Fruit fly (Drosophila melanogaster) whole organism, embryonic: ENCODE results near the gene VhaAC39-1.

Source experiments
- Ada2b ChIP-seq: fragments of 200-800 bp; sonication (Bioruptor generic); IDR thresholded peaks from 2 replicates; pipeline ENCODE4 v1.3.6; 2022; ENCODE audit warnings: missing biosample characterization, missing genetic modification characterization
- Bdp1 ChIP-seq: fragments of 200-800 bp; sonication (Bioruptor generic); optimal IDR thresholded peaks from 3 replicates; lab custom pipeline; 2016; ENCODE audit warnings: missing biosample characterization, missing genetic modification characterization
- CG10209 ChIP-seq: fragments of 200-800 bp; sonication (Bioruptor generic); optimal IDR thresholded peaks from 3 replicates; lab custom pipeline; 2017; ENCODE audit warnings: missing biosample characterization, mild to moderate bottlenecking, missing genetic modification characterization, missing genetic modification reagents
- CG11247 ChIP-seq: fragments of 200-800 bp; sonication (Bioruptor generic); IDR thresholded peaks from 2 replicates; pipeline ENCODE4 v1.3.6; 2022; ENCODE audit warnings: missing biosample characterization, missing genetic modification characterization
- CG11504 ChIP-seq: fragments of 200-800 bp; sonication (Bioruptor generic); optimal IDR thresholded peaks from 3 replicates; lab custom pipeline; 2019; ENCODE audit warnings: missing biosample characterization, mild to moderate bottlenecking, missing genetic modification characterization, moderate library complexity
- CG11723 ChIP-seq: fragments of 200-800 bp; sonication (Bioruptor generic); optimal IDR thresholded peaks from 2 replicates; lab custom pipeline; 2017; ENCODE audit warnings: missing biosample characterization, mild to moderate bottlenecking, missing genetic modification characterization
- CG13123 ChIP-seq: fragments of 200-800 bp; sonication (Bioruptor generic); optimal IDR thresholded peaks from 2 replicates; lab custom pipeline; 2016; ENCODE audit warnings: missing biosample characterization, missing genetic modification characterization
- CG15514 ChIP-seq: fragments of 200-800 bp; sonication (Bioruptor generic); optimal IDR thresholded peaks from 3 replicates; lab custom pipeline; 2017; ENCODE audit warnings: missing biosample characterization, missing genetic modification characterization, mild to moderate bottlenecking, moderate library complexity, missing genetic modification reagents
- CG17361 ChIP-seq: fragments of 200-800 bp; sonication (Bioruptor generic); IDR thresholded peaks from 3 replicates; pipeline ENCODE4 v1.3.6; 2022; ENCODE audit warnings: missing biosample characterization, missing genetic modification characterization
- CG2120 ChIP-seq: fragments of 200-800 bp; sonication (Bioruptor generic); optimal IDR thresholded peaks from 3 replicates; lab custom pipeline; 2016; ENCODE audit warnings: missing biosample characterization, missing genetic modification characterization
- CG2678 ChIP-seq: fragments of 200-800 bp; sonication (Bioruptor generic); optimal IDR thresholded peaks from 3 replicates; lab custom pipeline; 2019; ENCODE audit warnings: missing biosample characterization, mild to moderate bottlenecking, missing genetic modification characterization, moderate library complexity
- CG32532 ChIP-seq: fragments of 200-800 bp; sonication (Bioruptor generic); IDR thresholded peaks from 2 replicates; pipeline ENCODE4 v1.3.6; 2022; ENCODE audit warnings: missing biosample characterization, missing genetic modification characterization
- CG3281 ChIP-seq: fragments of 200-800 bp; sonication (Bioruptor generic); optimal IDR thresholded peaks from 3 replicates; lab custom pipeline; 2017; ENCODE audit warnings: missing biosample characterization, mild to moderate bottlenecking, missing genetic modification characterization
- CG5180 ChIP-seq: fragments of 200-800 bp; sonication (Bioruptor generic); optimal IDR thresholded peaks from 3 replicates; lab custom pipeline; 2017; ENCODE audit warnings: missing biosample characterization, missing genetic modification characterization, mild to moderate bottlenecking, moderate library complexity, missing genetic modification reagents
- CG6654 ChIP-seq: fragments of 200-800 bp; sonication (Bioruptor generic); optimal IDR thresholded peaks from 2 replicates; lab custom pipeline; 2017; ENCODE audit warnings: missing biosample characterization, mild to moderate bottlenecking, missing genetic modification characterization
- CG7372 ChIP-seq: fragments of 200-800 bp; sonication (Bioruptor generic); IDR thresholded peaks from 2 replicates; pipeline ENCODE4 v1.3.6; 2022; ENCODE audit warnings: missing biosample characterization, missing genetic modification characterization
- CG7839 ChIP-seq: fragments of 200-800 bp; sonication (Bioruptor generic); optimal IDR thresholded peaks from 3 replicates; lab custom pipeline; 2018; ENCODE audit warnings: missing biosample characterization, mild to moderate bottlenecking, missing genetic modification characterization, moderate library complexity
- Dfd ChIP-seq, 2 experiments: fragments of >200 bp; optimal IDR thresholded peaks; 2 replicates each; lab custom pipeline; 2017; ENCODE audit warnings: missing biosample characterization in 2 of 2, missing genetic modification characterization in 2 of 2
- Dip3 ChIP-seq: fragments of 200-800 bp; sonication (Bioruptor generic); optimal IDR thresholded peaks from 3 replicates; lab custom pipeline; 2016; ENCODE audit warnings: missing biosample characterization, missing genetic modification characterization
- E2f1 ChIP-seq: fragments of 200-800 bp; sonication (Bioruptor generic); IDR thresholded peaks from 2 replicates; pipeline ENCODE4 v1.3.6; 2022; ENCODE audit warnings: missing biosample characterization, missing genetic modification characterization
- Eip74EF ChIP-seq, 2 experiments: fragments of 200-800 bp in 1 of 2; fragments of >200 bp in 1 of 2; sonication (Bioruptor generic) in 1 of 2; optimal IDR thresholded peaks; 2 replicates each; lab custom pipeline; 2017 to 2019; ENCODE audit warnings: missing biosample characterization in 2 of 2, missing genetic modification characterization in 2 of 2, mild to moderate bottlenecking in 1 of 2, moderate library complexity in 1 of 2
- Ets65A ChIP-seq: fragments of 200-800 bp; sonication (Bioruptor generic); peaks from one replicate; lab custom pipeline; 2016; ENCODE audit warnings: missing biosample characterization, missing genetic modification characterization
- Fer1 ChIP-seq: fragments of 200-800 bp; sonication (Bioruptor generic); optimal IDR thresholded peaks from 2 replicates; lab custom pipeline; 2017; ENCODE audit warnings: missing biosample characterization, mild to moderate bottlenecking, missing genetic modification characterization
- Hr78 ChIP-seq, 2 experiments: fragments of 200-800 bp in 1 of 2; fragments of >200 bp in 1 of 2; sonication (Bioruptor generic) in 1 of 2; optimal IDR thresholded peaks; 2 replicates each; lab custom pipeline; 2017 to 2019; ENCODE audit warnings: missing biosample characterization in 2 of 2, missing genetic modification characterization in 2 of 2, mild to moderate bottlenecking in 1 of 2, moderate library complexity in 1 of 2
- MTF-1 ChIP-seq: fragments of 200-800 bp; sonication (Bioruptor generic); optimal IDR thresholded peaks from 2 replicates; lab custom pipeline; 2018; ENCODE audit warnings: missing biosample characterization, mild to moderate bottlenecking, missing genetic modification characterization, borderline replicate concordance
- Meics ChIP-seq: fragments of 200-800 bp; sonication (Bioruptor generic); optimal IDR thresholded peaks from 2 replicates; lab custom pipeline; 2017; ENCODE audit warnings: missing biosample characterization, mild to moderate bottlenecking, missing genetic modification characterization
- Ptx1 ChIP-seq: fragments of 200-800 bp; sonication (Bioruptor generic); IDR thresholded peaks from 2 replicates; pipeline ENCODE4 v1.3.6; 2022; ENCODE audit warnings: missing biosample characterization, missing genetic modification characterization
- Rfx ChIP-seq: fragments of 200-800 bp; sonication (Bioruptor generic); IDR thresholded peaks from 2 replicates; pipeline ENCODE4 v1.3.6; 2022; ENCODE audit warnings: missing biosample characterization, missing genetic modification characterization
- Taf1 ChIP-seq: fragments of 200-800 bp; sonication (Bioruptor generic); IDR thresholded peaks from 2 replicates; pipeline ENCODE4 v1.3.6; 2022; ENCODE audit warnings: missing biosample characterization, missing genetic modification characterization
- cg ChIP-seq: fragments of 200-800 bp; sonication (Bioruptor generic); optimal IDR thresholded peaks from 3 replicates; lab custom pipeline; 2019; ENCODE audit warnings: missing biosample characterization, mild to moderate bottlenecking, missing genetic modification characterization, moderate library complexity
- ci ChIP-seq: fragments of 200-800 bp; sonication (Bioruptor generic); IDR thresholded peaks from 3 replicates; pipeline ENCODE4 v1.3.6; 2022; ENCODE audit warnings: missing biosample characterization, missing genetic modification characterization
- dysf ChIP-seq: fragments of 200-800 bp; sonication (Bioruptor generic); IDR thresholded peaks from 3 replicates; pipeline ENCODE4 v1.3.6; 2022; ENCODE audit warnings: missing biosample characterization, missing genetic modification characterization
- en ChIP-seq: fragments of 200-800 bp; sonication (Bioruptor generic); optimal IDR thresholded peaks from 2 replicates; lab custom pipeline; 2016; ENCODE audit warnings: missing biosample characterization, missing genetic modification characterization
- esg ChIP-seq: fragments of 200-800 bp; sonication (Bioruptor generic); conservative IDR thresholded peaks from 2 replicates; pipeline ENCODE4 v1.3.6; 2022; ENCODE audit warnings: missing biosample characterization, missing genetic modification characterization
- hkb ChIP-seq, 2 experiments: fragments of 200-800 bp in 1 of 2; fragments of >200 bp in 1 of 2; sonication (Bioruptor generic) in 1 of 2; IDR thresholded peaks in 1 of 2; optimal IDR thresholded peaks in 1 of 2; 2 replicates each; pipeline versions ENCODE4 v1.3.6 to Lab custom; 2017 to 2022; ENCODE audit warnings: missing biosample characterization in 1 of 2, missing genetic modification characterization in 1 of 2
- mirr ChIP-seq: fragments of 200-800 bp; sonication (Bioruptor generic); optimal IDR thresholded peaks from 3 replicates; lab custom pipeline; 2018; ENCODE audit warnings: missing biosample characterization, mild to moderate bottlenecking, missing genetic modification characterization
- peb ChIP-seq: fragments of 200-800 bp; sonication (Bioruptor generic); IDR thresholded peaks from 2 replicates; pipeline ENCODE4 v1.3.6; 2022; ENCODE audit warnings: missing biosample characterization, missing genetic modification characterization
- pho ChIP-seq: fragments of 200-800 bp; sonication (Bioruptor generic); optimal IDR thresholded peaks from 2 replicates; lab custom pipeline; 2016; ENCODE audit warnings: missing biosample characterization, missing genetic modification characterization
- pum ChIP-seq: fragments of 200-800 bp; sonication (Bioruptor generic); optimal IDR thresholded peaks from 2 replicates; lab custom pipeline; 2016; ENCODE audit warnings: missing biosample characterization, missing genetic modification characterization
- sim ChIP-seq: fragments of 200-800 bp; sonication (Bioruptor generic); IDR thresholded peaks from 2 replicates; pipeline ENCODE4 v1.3.6; 2022; ENCODE audit warnings: missing biosample characterization, missing genetic modification characterization
- sima ChIP-seq: fragments of 200-800 bp; sonication (Bioruptor generic); optimal IDR thresholded peaks from 2 replicates; lab custom pipeline; 2016; ENCODE audit warnings: missing biosample characterization, missing genetic modification characterization
- sisA ChIP-seq: fragments of 200-800 bp; sonication (Bioruptor generic); IDR thresholded peaks from 2 replicates; pipeline ENCODE4 v1.3.6; 2022; ENCODE audit warnings: missing biosample characterization, missing genetic modification characterization
- sob ChIP-seq: fragments of 200-800 bp; sonication (Bioruptor generic); IDR thresholded peaks from 2 replicates; pipeline ENCODE4 v1.3.6; 2022; ENCODE audit warnings: missing biosample characterization, missing genetic modification characterization
- tll ChIP-seq, 2 experiments: fragments of 200-800 bp in 1 of 2; fragments of >200 bp in 1 of 2; sonication (Bioruptor generic) in 1 of 2; optimal IDR thresholded peaks; 2 replicates each; lab custom pipeline; 2017 to 2019; ENCODE audit warnings: missing biosample characterization in 2 of 2, missing genetic modification characterization in 2 of 2, mild to moderate bottlenecking in 1 of 2, moderate library complexity in 1 of 2
- usp ChIP-seq: fragments of >200 bp; optimal IDR thresholded peaks from 2 replicates; lab custom pipeline; 2017; ENCODE audit warnings: missing biosample characterization, missing genetic modification characterization
- vvl ChIP-seq: fragments of 200-800 bp; sonication (Bioruptor generic); IDR thresholded peaks from 2 replicates; pipeline ENCODE4 v1.3.6; 2022; ENCODE audit warnings: missing biosample characterization, missing genetic modification characterization

The VhaAC39-1 gene

DNA sequence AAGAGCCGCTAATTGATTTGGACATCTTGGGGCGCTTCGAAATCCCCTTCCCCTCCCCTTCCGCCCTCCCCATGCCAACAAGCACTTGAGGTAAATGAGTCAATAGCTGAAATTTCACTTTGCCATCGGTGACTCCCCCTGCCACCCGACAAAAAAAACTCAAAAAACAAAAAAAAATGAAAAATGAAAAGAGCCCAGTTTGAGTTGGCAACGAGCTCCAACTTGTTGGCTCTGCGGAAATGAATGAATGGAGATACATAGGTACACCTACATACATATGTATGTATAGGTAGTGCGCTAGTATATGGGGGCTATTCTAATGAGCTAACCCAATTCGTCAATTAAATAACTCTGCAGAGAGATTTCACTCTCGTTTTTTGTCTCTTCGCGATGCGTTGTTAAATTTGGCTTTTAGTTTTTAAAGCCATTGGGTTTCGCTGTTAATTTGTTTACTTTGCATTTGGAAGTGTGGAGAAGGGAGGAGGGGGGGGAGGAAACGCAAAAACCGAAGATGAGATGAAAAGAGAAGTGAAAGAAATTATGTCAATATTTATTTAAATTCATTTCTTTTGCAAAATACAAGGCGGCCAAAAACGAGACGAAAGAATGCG, 7.2 kb downstream of the VhaAC39-1 start (continued):
- no peak for TF ChIP-seq CG13123 (GFP tag; lab: Kevin White, UChicago)
- no peak for TF ChIP-seq sima
- TF ChIP-seq dysf (GFP tag; lab: Robert Waterston, UW) = no peak
- peak; percentile 95 for TF ChIP-seq CG5180 (GFP tag; lab: Kevin White, UChicago)
- TF ChIP-seq mirr = no peak
- peak; percentile 3 for TF ChIP-seq cg (GFP tag; lab: Kevin White, UChicago)
- TF ChIP-seq pum = no peak

DNA sequence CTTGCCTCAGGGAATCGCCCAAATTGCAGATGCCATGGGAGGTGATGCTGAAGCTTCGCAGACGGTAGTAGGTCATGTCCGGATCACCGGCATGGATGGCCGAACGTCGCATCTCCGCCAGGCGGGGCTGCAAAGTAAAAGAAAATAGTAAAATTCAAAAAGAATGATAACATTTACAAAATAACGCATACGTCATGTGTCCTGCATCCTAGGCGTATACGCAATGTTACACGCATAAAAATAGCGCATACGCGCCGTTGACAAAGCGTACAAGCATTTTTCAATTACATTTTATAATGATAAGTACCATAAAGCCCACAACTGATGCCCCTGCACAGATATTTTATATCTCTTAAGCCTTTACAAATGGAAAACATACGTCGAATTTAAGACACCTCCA, 21.4 kb downstream of the VhaAC39-1 start:
- TF ChIP-seq Ets65A (GFP tag; lab: Kevin White, UChicago) = peak; percentile 70
- TF ChIP-seq Rfx (GFP tag; lab: Robert Waterston, UW) = no peak
- TF ChIP-seq CG7372 (GFP tag; lab: Robert Waterston, UW) = peak; percentile 64

DNA sequence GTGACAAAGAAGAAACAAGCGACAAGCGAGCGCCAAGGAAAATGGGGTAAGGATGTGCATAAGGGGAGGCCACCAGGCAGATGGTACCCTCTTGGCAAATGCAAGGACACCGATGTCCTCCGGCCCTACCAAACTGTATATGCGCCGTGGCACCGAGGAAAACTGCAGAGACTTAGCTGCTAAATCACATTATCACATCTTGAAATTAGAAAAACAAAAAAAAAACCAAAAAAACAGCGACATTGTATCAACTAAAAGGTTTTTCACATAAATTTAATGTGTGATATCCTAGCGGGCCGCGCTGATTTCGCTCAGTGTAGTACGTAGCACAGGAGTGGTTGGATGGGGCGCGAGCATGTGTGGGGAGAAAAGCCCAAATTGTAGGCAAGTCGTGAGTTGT, 48.0 kb downstream of the VhaAC39-1 start:
- TF ChIP-seq hkb (optimal IDR thresholded peaks at IDR 0.05; lab: Kevin White, UChicago) (no peak), hkb (GFP tag; IDR thresholded peaks at IDR 0.05; lab: Robert Waterston, UW) (no peak), Ptx1 (GFP tag; lab: Robert Waterston, UW) (0 out of 2 replicates have a peak, but pooled peaks have one; percentile 20), tll (GFP tag; optimal IDR thresholded peaks at IDR 0.05; lab: Kevin White, UChicago) (no peak), Taf1 (GFP tag; lab: Robert Waterston, UW) (no peak), Ets65A (GFP tag; lab: Kevin White, UChicago) (peak; percentile 94), Eip74EF (GFP tag; optimal IDR thresholded peaks at IDR 0.05; lab: Kevin White, UChicago) (no peak), CG32532 (GFP tag; lab: Robert Waterston, UW) (0 out of 2 replicates have a peak, but pooled peaks have one; percentile 12), CG2678 (peak; percentile 3), sim (GFP tag; lab: Robert Waterston, UW) (no peak), CG11723 (GFP tag; lab: Kevin White, UChicago) (no peak), Meics (GFP tag; lab: Kevin White, UChicago) (peak; percentile 17), E2f1 (GFP tag; lab: Robert Waterston, UW) (no peak), CG15514 (GFP tag; lab: Kevin White, UChicago) (no peak), Fer1 (GFP tag; lab: Kevin White, UChicago) (peak; percentile 23), sob (GFP tag; lab: Robert Waterston, UW) (no peak), pho (GFP tag; lab: Kevin White, UChicago) (no peak), CG11247 (0 out of 2 replicates have a peak, but pooled peaks have one; percentile 40), peb (GFP tag; lab: Robert Waterston, UW) (no peak), MTF-1 (GFP tag; lab: Kevin White, UChicago) (no peak), ci (GFP tag; lab: Robert Waterston, UW) (no peak), CG2120 (peak; percentile 43), CG6654 (no peak), CG11504 (peak; percentile 15), Ada2b (GFP tag; lab: Robert Waterston, UW) (no peak), Hr78 (GFP tag; optimal IDR thresholded peaks at IDR 0.05; lab: Kevin White, UChicago) (no peak), CG10209 (GFP tag; lab: Kevin White, UChicago) (no peak), CG17361 (no peak), usp (no peak), vvl (peak; percentile 20; the same call in 1 of the 2 replicates), sisA (GFP tag; lab: Robert Waterston, UW) (peak; percentile 5; the same call in 1 of the 2 replicates), Bdp1 (GFP tag; lab: Kevin White, UChicago) (no peak), Rfx (GFP tag; lab: Robert Waterston, UW) (0 out of 2 replicates have a peak, but pooled peaks have one; percentile 20), en (GFP tag; lab: Kevin White, UChicago) (no peak), CG7839 (tag; lab: Kevin White, UChicago) (peak; percentile 29), esg (GFP tag; lab: Robert Waterston, UW) (0 out of 2 replicates have a peak, but pooled peaks have one; percentile 17), Dip3 (GFP tag; lab: Kevin White, UChicago) (no peak), CG3281 (GFP tag; lab: Kevin White, UChicago) (no peak), Dfd (GFP tag; optimal IDR thresholded peaks at IDR 0.05; lab: Kevin White, UChicago) (no peak)
